Worm (Caenorhabditis elegans): ENCODE measurements around the gene ttbk-7.

DNA sequence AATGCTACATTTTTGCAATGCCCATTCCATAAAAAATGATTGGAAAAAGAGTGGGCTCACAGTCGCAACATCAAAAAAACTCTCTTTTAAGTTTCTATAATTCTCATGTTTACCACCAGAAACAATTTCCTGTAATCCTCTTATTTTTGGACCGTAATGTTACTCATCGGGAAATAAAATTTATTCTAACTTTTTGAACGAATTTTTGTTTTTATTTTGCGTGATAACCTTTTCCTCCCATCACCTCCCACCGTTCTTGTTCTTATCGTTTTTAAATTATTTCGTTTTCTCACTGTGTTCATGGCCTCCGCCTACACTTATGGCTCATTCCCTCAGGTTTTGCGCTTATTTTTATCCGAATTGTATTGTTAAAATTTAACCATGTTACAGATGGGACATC, 36.5 kb downstream of the ttbk-7 start, which contains the start of gene anp-1:
- TF ChIP-seq W03F9.2 (tag; optimal IDR thresholded peaks at IDR 0.05): no peak
- TF ChIP-seq him-1 (tag; optimal IDR thresholded peaks at IDR 0.05): no peak
- no peak for TF ChIP-seq dao-5 (tag; optimal IDR thresholded peaks at IDR 0.05)
